Fruit fly (Drosophila melanogaster) S2 (cell line): Measurements from ENCODE around the gene siz.

Source experiments
- CG8478 ChIP-seq: fragments of >200 bp; optimal IDR thresholded peaks from 2 replicates; lab custom pipeline; 2018
- CTCF ChIP-seq, 2 experiments: fragments of >200 bp; optimal IDR thresholded peaks; 2 replicates each; lab custom pipeline; 2018

DNA sequence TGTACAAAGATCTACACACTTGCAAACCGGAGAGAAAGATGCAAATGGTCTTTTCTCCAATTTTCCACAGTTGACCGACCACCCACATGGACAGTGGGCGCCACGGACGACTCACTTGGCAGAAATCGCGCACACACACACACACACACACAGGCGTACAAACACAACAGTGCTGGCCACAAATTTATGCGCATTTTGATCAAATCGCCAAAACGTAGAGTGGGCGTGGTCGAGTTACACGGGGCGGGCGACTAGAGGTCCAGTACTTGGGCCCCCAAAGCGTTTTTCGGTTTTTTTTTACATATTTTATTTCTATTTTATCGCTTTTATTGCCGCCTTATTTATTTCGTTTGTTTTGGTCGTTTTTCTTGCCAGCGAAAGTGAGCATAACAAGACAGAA, 84.3 kb downstream of the siz start:
- TF ChIP-seq CTCF (optimal IDR thresholded peaks at IDR 0.05; lab: Kevin White, UChicago) (no peak), CG8478 (lab: Kevin White, UChicago) (no peak)
